Fruit fly (Drosophila melanogaster) whole organism, embryonic: Measurements from ENCODE around the gene Mdr65.

Source experiments
- Ada2b ChIP-seq: fragments of 200-800 bp; sonication (Bioruptor generic); IDR thresholded peaks from 2 replicates; pipeline ENCODE4 v1.3.6; 2022; ENCODE audit warnings: missing biosample characterization, missing genetic modification characterization
- CG10543 ChIP-seq: fragments of 200-800 bp; sonication (Bioruptor generic); optimal IDR thresholded peaks from 3 replicates; lab custom pipeline; 2017; ENCODE audit warnings: missing biosample characterization, mild to moderate bottlenecking, missing genetic modification characterization, moderate library complexity
- CG10959 ChIP-seq: fragments of 200-800 bp; sonication (Bioruptor generic); IDR thresholded peaks from 2 replicates; pipeline ENCODE4 v1.3.6; 2022; ENCODE audit warnings: missing biosample characterization, missing genetic modification characterization
- CG11456 ChIP-seq: fragments of 200-800 bp; sonication (Bioruptor generic); IDR thresholded peaks from 3 replicates; pipeline ENCODE4 v1.3.6; 2022; ENCODE audit warnings: missing biosample characterization, missing genetic modification characterization
- CG11695 ChIP-seq: fragments of 200-800 bp; sonication (Bioruptor generic); IDR thresholded peaks from 3 replicates; pipeline ENCODE4 v1.3.6; 2022; ENCODE audit warnings: missing biosample characterization, missing genetic modification characterization
- CG12236 ChIP-seq: fragments of 200-800 bp; sonication (Bioruptor generic); optimal IDR thresholded peaks from 2 replicates; lab custom pipeline; 2016; ENCODE audit warnings: missing biosample characterization, missing genetic modification characterization
- CG14014 ChIP-seq: fragments of 200-800 bp; sonication (Bioruptor generic); IDR thresholded peaks from 2 replicates; pipeline ENCODE4 v1.3.6; 2022; ENCODE audit warnings: missing biosample characterization, missing genetic modification characterization
- CG14710 ChIP-seq: fragments of 200-800 bp; sonication (Bioruptor generic); optimal IDR thresholded peaks from 3 replicates; lab custom pipeline; 2019; ENCODE audit warnings: missing biosample characterization, mild to moderate bottlenecking, missing genetic modification characterization, moderate library complexity
- CG14860 ChIP-seq: fragments of 200-800 bp; sonication (Bioruptor generic); IDR thresholded peaks from 3 replicates; pipeline ENCODE4 v1.3.6; 2022; ENCODE audit warnings: missing biosample characterization, missing genetic modification characterization; ENCODE audit not compliant: partially characterized antibody
- CG16779 ChIP-seq: fragments of 200-800 bp; sonication (Bioruptor generic); IDR thresholded peaks from 2 replicates; pipeline ENCODE4 v1.3.6; 2022; ENCODE audit warnings: missing biosample characterization, missing genetic modification characterization
- CG17186 ChIP-seq: fragments of 200-800 bp; sonication (Bioruptor generic); optimal IDR thresholded peaks from 3 replicates; lab custom pipeline; 2017; ENCODE audit warnings: missing biosample characterization, missing genetic modification reagents, missing genetic modification characterization
- CG2202 ChIP-seq: fragments of 200-800 bp; sonication (Bioruptor generic); optimal IDR thresholded peaks from 2 replicates; lab custom pipeline; 2018; ENCODE audit warnings: missing biosample characterization, mild to moderate bottlenecking, missing genetic modification characterization
- CG2678 ChIP-seq: fragments of 200-800 bp; sonication (Bioruptor generic); optimal IDR thresholded peaks from 3 replicates; lab custom pipeline; 2019; ENCODE audit warnings: missing biosample characterization, mild to moderate bottlenecking, missing genetic modification characterization, moderate library complexity
- CG4360 ChIP-seq: fragments of 200-800 bp; sonication (Bioruptor generic); IDR thresholded peaks from 2 replicates; pipeline ENCODE4 v1.3.6; 2022; ENCODE audit warnings: missing biosample characterization, missing genetic modification characterization
- CG4707 ChIP-seq: fragments of 200-800 bp; sonication (Bioruptor generic); optimal IDR thresholded peaks from 2 replicates; lab custom pipeline; 2018; ENCODE audit warnings: missing biosample characterization, mild to moderate bottlenecking, missing genetic modification characterization, moderate library complexity
- CG5245 ChIP-seq: fragments of 200-800 bp; sonication (Bioruptor generic); optimal IDR thresholded peaks from 3 replicates; lab custom pipeline; 2016; ENCODE audit warnings: missing biosample characterization, missing genetic modification characterization
- CG8359 ChIP-seq: fragments of 200-800 bp; sonication (Bioruptor generic); optimal IDR thresholded peaks from 2 replicates; lab custom pipeline; 2017; ENCODE audit warnings: missing biosample characterization, mild to moderate bottlenecking, missing genetic modification characterization, borderline replicate concordance
- CG9215 ChIP-seq: fragments of 200-800 bp; sonication (Bioruptor generic); IDR thresholded peaks from 2 replicates; pipeline ENCODE4 v1.3.6; 2022; ENCODE audit warnings: missing biosample characterization, missing genetic modification characterization
- CG9727 ChIP-seq: fragments of 200-800 bp; sonication (Bioruptor generic); optimal IDR thresholded peaks from 3 replicates; lab custom pipeline; 2017; ENCODE audit warnings: missing biosample characterization, mild to moderate bottlenecking, missing genetic modification characterization
- Chrac-16 ChIP-seq: fragments of 200-800 bp; sonication (Bioruptor generic); optimal IDR thresholded peaks from 3 replicates; lab custom pipeline; 2016; ENCODE audit warnings: missing biosample characterization, missing genetic modification characterization
- D19A ChIP-seq: fragments of 200-800 bp; optimal IDR thresholded peaks from 3 replicates; lab custom pipeline; 2019; ENCODE audit warnings: missing biosample characterization, mild to moderate bottlenecking, missing genetic modification characterization, moderate library complexity
- Doc2 ChIP-seq: fragments of 200-800 bp; sonication (Bioruptor generic); IDR thresholded peaks from 2 replicates; pipeline ENCODE4 v1.3.6; 2022; ENCODE audit warnings: missing biosample characterization, missing genetic modification characterization
- Hmx ChIP-seq: fragments of 200-800 bp; sonication (Bioruptor generic); optimal IDR thresholded peaks from 2 replicates; lab custom pipeline; 2016; ENCODE audit warnings: missing biosample characterization, missing genetic modification characterization
- NFAT ChIP-seq: fragments of 200-800 bp; sonication (Bioruptor generic); IDR thresholded peaks from 2 replicates; pipeline ENCODE4 v1.3.6; 2022; ENCODE audit warnings: missing biosample characterization, missing genetic modification characterization
- Neu2 ChIP-seq: fragments of 200-800 bp; sonication (Bioruptor generic); optimal IDR thresholded peaks from 3 replicates; lab custom pipeline; 2016; ENCODE audit warnings: missing biosample characterization, missing genetic modification characterization, borderline replicate concordance
- NfI ChIP-seq: fragments of 200-800 bp; sonication (Bioruptor generic); optimal IDR thresholded peaks from 3 replicates; lab custom pipeline; 2018; ENCODE audit warnings: missing biosample characterization, mild to moderate bottlenecking, missing genetic modification characterization, moderate library complexity
- Sin3A ChIP-seq: fragments of >200 bp; optimal IDR thresholded peaks from 2 replicates; lab custom pipeline; 2018
- Six4 ChIP-seq: fragments of 200-800 bp; sonication (Bioruptor generic); optimal IDR thresholded peaks from 2 replicates; lab custom pipeline; 2016; ENCODE audit warnings: missing biosample characterization, missing genetic modification characterization
- ara ChIP-seq: fragments of 200-800 bp; sonication (Bioruptor generic); IDR thresholded peaks from 2 replicates; pipeline ENCODE4 v1.3.6; 2022; ENCODE audit warnings: missing biosample characterization, missing genetic modification characterization
- btn ChIP-seq: fragments of 200-800 bp; sonication (Bioruptor generic); optimal IDR thresholded peaks from 2 replicates; lab custom pipeline; 2016; ENCODE audit warnings: missing biosample characterization, missing genetic modification characterization
- dimm ChIP-seq: fragments of 200-800 bp; sonication (Bioruptor generic); IDR thresholded peaks from 2 replicates; pipeline ENCODE4 v1.3.6; 2022; ENCODE audit warnings: missing biosample characterization, missing genetic modification characterization
- fd64A ChIP-seq: fragments of 200-800 bp; sonication (Bioruptor generic); optimal IDR thresholded peaks from 3 replicates; lab custom pipeline; 2018; ENCODE audit warnings: missing biosample characterization, mild to moderate bottlenecking, missing genetic modification characterization
- kni ChIP-seq: fragments of 200-800 bp; sonication (Bioruptor generic); optimal IDR thresholded peaks from 3 replicates; lab custom pipeline; 2017; ENCODE audit warnings: mild to moderate bottlenecking, missing biosample characterization, missing genetic modification reagents, missing genetic modification characterization
- lab ChIP-seq: fragments of 200-800 bp; sonication (Bioruptor generic); optimal IDR thresholded peaks from 3 replicates; lab custom pipeline; 2017; ENCODE audit warnings: missing biosample characterization, missing genetic modification characterization, mild to moderate bottlenecking, moderate library complexity, missing genetic modification reagents
- lmd ChIP-seq: fragments of 200-800 bp; sonication (Bioruptor generic); IDR thresholded peaks from 2 replicates; pipeline ENCODE4 v1.3.6; 2022; ENCODE audit warnings: missing biosample characterization, missing genetic modification characterization
- lov ChIP-seq, 2 experiments: fragments of 200-800 bp in 1 of 2; fragments of >200 bp in 1 of 2; sonication (Bioruptor generic) in 1 of 2; IDR thresholded peaks in 1 of 2; optimal IDR thresholded peaks in 1 of 2; 2 replicates in 1 of 2; 3 replicates in 1 of 2; pipeline versions ENCODE4 v1.3.6 to Lab custom; 2017 to 2022; ENCODE audit warnings: missing biosample characterization in 1 of 2, missing genetic modification characterization in 1 of 2
- mirr ChIP-seq: fragments of 200-800 bp; sonication (Bioruptor generic); optimal IDR thresholded peaks from 3 replicates; lab custom pipeline; 2018; ENCODE audit warnings: missing biosample characterization, mild to moderate bottlenecking, missing genetic modification characterization
- oc ChIP-seq: fragments of 200-800 bp; sonication (Bioruptor generic); optimal IDR thresholded peaks from 2 replicates; lab custom pipeline; 2018; ENCODE audit warnings: missing biosample characterization, mild to moderate bottlenecking, missing genetic modification characterization, moderate library complexity
- otp ChIP-seq: fragments of 200-800 bp; sonication (Bioruptor generic); IDR thresholded peaks from 3 replicates; pipeline ENCODE4, ENCODE4 v1.3.6; 2022; ENCODE audit warnings: missing biosample characterization, missing genetic modification characterization
- pan ChIP-seq, 4 experiments: fragments of >200 bp in 3 of 4; fragments of 200-800 bp in 1 of 4; sonication (Bioruptor generic) in 1 of 4; optimal IDR thresholded peaks in 3 of 4; IDR thresholded peaks in 1 of 4; 2 replicates each; pipeline versions ENCODE4 v1.3.6 to Lab custom; 2017 to 2022; ENCODE audit warnings: missing biosample characterization in 2 of 4, missing genetic modification characterization in 2 of 4, mixed read lengths in 1 of 4
- pb ChIP-seq: fragments of 200-800 bp; sonication (Bioruptor generic); optimal IDR thresholded peaks from 3 replicates; lab custom pipeline; 2016; ENCODE audit warnings: missing biosample characterization, missing genetic modification characterization
- phol ChIP-seq: fragments of 200-800 bp; sonication (Bioruptor generic); optimal IDR thresholded peaks from 3 replicates; lab custom pipeline; 2018; ENCODE audit warnings: missing biosample characterization, mild to moderate bottlenecking, missing genetic modification characterization, moderate library complexity
- sd ChIP-seq: fragments of 200-800 bp; sonication (Bioruptor generic); optimal IDR thresholded peaks from 3 replicates; lab custom pipeline; 2018; ENCODE audit warnings: missing biosample characterization, mild to moderate bottlenecking, missing genetic modification characterization, moderate library complexity
- sima ChIP-seq: fragments of 200-800 bp; sonication (Bioruptor generic); optimal IDR thresholded peaks from 2 replicates; lab custom pipeline; 2016; ENCODE audit warnings: missing biosample characterization, missing genetic modification characterization
- tap ChIP-seq: fragments of 200-800 bp; optimal IDR thresholded peaks from 3 replicates; lab custom pipeline; 2019; ENCODE audit warnings: missing biosample characterization, mild to moderate bottlenecking, missing genetic modification characterization, moderate library complexity
- tna ChIP-seq: fragments of 200-800 bp; sonication (Bioruptor generic); IDR thresholded peaks from 2 replicates; pipeline ENCODE4 v1.3.6; 2022; ENCODE audit warnings: missing biosample characterization, missing genetic modification characterization; ENCODE audit not compliant: partially characterized antibody
- twi ChIP-seq: fragments of 200-800 bp; optimal IDR thresholded peaks from 2 replicates; lab custom pipeline; 2019; ENCODE audit warnings: missing biosample characterization, mild to moderate bottlenecking, missing genetic modification characterization, moderate library complexity
- wek ChIP-seq: fragments of 200-800 bp; sonication (Bioruptor generic); optimal IDR thresholded peaks from 3 replicates; lab custom pipeline; 2018; ENCODE audit warnings: missing biosample characterization, mild to moderate bottlenecking, missing genetic modification characterization, moderate library complexity

Mdr65 gene

dm6 chr3L:6263896-6264841, 18.6 kb upstream of the Mdr65 start (continued):
- TF ChIP-seq mirr (no peak), CG14710 (peak; percentile 28), lmd (peak; percentile 40; the same call in 1 of the 2 replicates), dimm (GFP tag; lab: Robert Waterston, UW) (no peak), CG5245 (no peak), ara (GFP tag; lab: Robert Waterston, UW) (no peak), CG2202 (no peak), lab (GFP tag; lab: Kevin White, UChicago) (peak; percentile 20), NFAT (GFP tag; lab: Robert Waterston, UW) (peak; percentile 78), oc (tag; lab: Kevin White, UChicago) (no peak), Ada2b (GFP tag; lab: Robert Waterston, UW) (no peak), sd (tag; lab: Kevin White, UChicago) (peak; percentile 28), CG17186 (GFP tag; lab: Kevin White, UChicago) (no peak), CG14860 (GFP tag; lab: Robert Waterston, UW) (0 out of 3 replicates have a peak, but pooled peaks have one; percentile 8), CG14014 (GFP tag; lab: Robert Waterston, UW) (peak; percentile 30; the same call in 1 of the 2 replicates), Doc2 (GFP tag; lab: Robert Waterston, UW) (no peak), btn (GFP tag; lab: Kevin White, UChicago) (no peak), wek (GFP tag; lab: Kevin White, UChicago) (no peak), Six4 (no peak), CG10959 (GFP tag; lab: Robert Waterston, UW) (peak; percentile 49; the same call in 1 of the 2 replicates), CG11456 (peak; percentile 91), CG9215 (GFP tag; lab: Robert Waterston, UW) (no peak), sima (GFP tag; lab: Kevin White, UChicago) (no peak), lov (optimal IDR thresholded peaks at IDR 0.05; lab: Kevin White, UChicago) (no peak), lov (GFP tag; IDR thresholded peaks at IDR 0.05; lab: Robert Waterston, UW) (no peak), CG11695 (GFP tag; lab: Robert Waterston, UW) (no peak), pb (GFP tag; lab: Kevin White, UChicago) (no peak), D19A (no peak), kni (GFP tag; lab: Kevin White, UChicago) (no peak), phol (peak; percentile 18), tap (no peak), Hmx (GFP tag; lab: Kevin White, UChicago) (no peak), CG12236 (GFP tag; lab: Kevin White, UChicago) (no peak), CG2678 (tag; lab: Kevin White, UChicago) (peak; percentile 23), pan (optimal IDR thresholded peaks at IDR 0.05; lab: Kevin White, UChicago) (no peak), pan (GFP tag; optimal IDR thresholded peaks at IDR 0.05 in 1 of 2, IDR thresholded peaks at IDR 0.05 in 1 of 2) (no peak), twi (peak; percentile 16), CG4707 (GFP tag; lab: Kevin White, UChicago) (peak; percentile 7), CG8359 (GFP tag; lab: Kevin White, UChicago) (no peak), CG4360 (no peak; the same call in 1 of the 2 replicates), NfI (GFP tag; lab: Kevin White, UChicago) (peak; percentile 58), Sin3A (lab: Kevin White, UChicago) (no peak), CG16779 (GFP tag; lab: Robert Waterston, UW) (no peak), CG10543 (GFP tag; lab: Kevin White, UChicago) (no peak), Neu2 (no peak), otp (GFP tag; lab: Robert Waterston, UW) (no peak), CG9727 (GFP tag; lab: Kevin White, UChicago) (no peak), Chrac-16 (GFP tag; lab: Kevin White, UChicago) (peak; percentile 61), fd64A (no peak), tna (GFP tag; lab: Robert Waterston, UW) (no peak)
